Fruit fly (Drosophila melanogaster) S2 (cell line): Measurements from ENCODE around the gene CG31957.

Experiments
- CG8478 ChIP-seq: fragments of >200 bp; optimal IDR thresholded peaks from 2 replicates; lab custom pipeline; 2018
- CTCF ChIP-seq, 2 experiments: fragments of >200 bp; optimal IDR thresholded peaks; 2 replicates each; lab custom pipeline; 2018

dm6 chr2L:3844898-3845713 lies 27.2 kb downstream of the CG31957 start:
- TF ChIP-seq CG8478 (lab: Kevin White, UChicago) (no peak), CTCF (optimal IDR thresholded peaks at IDR 0.05; lab: Kevin White, UChicago) (no peak)
